Fruit fly (Drosophila melanogaster) whole organism, prepupa: ENCODE measurements around the gene Nmd3.

Source experiments
- Blimp-1 ChIP-seq: fragments of 200-800 bp; sonication (Bioruptor generic); optimal IDR thresholded peaks from 3 replicates; lab custom pipeline; 2017; ENCODE audit warnings: missing biosample characterization, missing genetic modification characterization, mild to moderate bottlenecking, moderate library complexity, missing genetic modification reagents
- CG11762 ChIP-seq: fragments of 200-800 bp; sonication (Bioruptor generic); optimal IDR thresholded peaks from 3 replicates; lab custom pipeline; 2016; ENCODE audit warnings: missing biosample characterization, missing genetic modification characterization; ENCODE audit not compliant: insufficient read depth
- CG4318 ChIP-seq: fragments of 200-800 bp; sonication (Bioruptor generic); optimal IDR thresholded peaks from 3 replicates; lab custom pipeline; 2017; ENCODE audit warnings: missing biosample characterization, mild to moderate bottlenecking, missing genetic modification characterization
- CG6854 ChIP-seq: fragments of 200-800 bp; sonication (Bioruptor generic); optimal IDR thresholded peaks from 2 replicates; lab custom pipeline; 2017; ENCODE audit warnings: missing biosample characterization, mild to moderate bottlenecking, missing genetic modification characterization
- Eip78C ChIP-seq: fragments of 200-800 bp; sonication (Bioruptor generic); peaks from one replicate; lab custom pipeline; 2016; ENCODE audit warnings: missing biosample characterization, missing genetic modification characterization
- acj6 ChIP-seq: fragments of 200-800 bp; sonication (Bioruptor generic); optimal IDR thresholded peaks from 3 replicates; lab custom pipeline; 2016; ENCODE audit warnings: missing biosample characterization, missing genetic modification characterization
- lz ChIP-seq: fragments of 200-800 bp; sonication (Bioruptor generic); optimal IDR thresholded peaks from 3 replicates; lab custom pipeline; 2016; ENCODE audit warnings: missing biosample characterization, missing genetic modification characterization
- ss ChIP-seq, 2 experiments: fragments of 200-800 bp; sonication (Bioruptor generic); optimal IDR thresholded peaks; 2 replicates in 1 of 2; 3 replicates in 1 of 2; lab custom pipeline; 2017 to 2018; ENCODE audit warnings: mild to moderate bottlenecking in 2 of 2, missing biosample characterization in 2 of 2, missing genetic modification characterization in 2 of 2, moderate library complexity in 1 of 2

DNA sequence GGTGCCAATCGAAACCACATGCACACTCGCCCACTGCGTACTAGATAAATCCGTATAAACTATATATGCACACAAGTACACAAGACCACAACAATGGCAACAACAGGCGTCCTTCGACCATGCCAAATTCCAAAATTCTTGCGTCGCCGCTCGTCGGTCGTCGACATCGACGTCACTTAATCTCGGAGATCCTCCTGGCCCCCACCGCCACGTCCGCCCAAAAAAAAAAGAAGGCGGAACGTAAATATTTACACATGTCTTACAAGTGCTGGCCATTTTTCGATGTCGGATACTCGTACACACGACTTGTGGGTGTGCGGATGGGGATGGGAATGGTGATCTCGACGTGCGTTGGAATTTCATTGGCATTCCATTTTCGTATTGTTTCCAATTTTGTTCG is 21.1 kb downstream of the Nmd3 start:
- no peak for TF ChIP-seq CG11762 (GFP tag; lab: Kevin White, UChicago)
- no peak for TF ChIP-seq lz (GFP tag; lab: Kevin White, UChicago)
- no peak for TF ChIP-seq CG6854 (GFP tag; lab: Kevin White, UChicago)
- TF ChIP-seq Eip78C (GFP tag; lab: Kevin White, UChicago): no peak
- TF ChIP-seq ss (GFP tag; optimal IDR thresholded peaks at IDR 0.05; lab: Kevin White, UChicago): no peak
- no peak for TF ChIP-seq CG4318
- TF ChIP-seq Blimp-1 (GFP tag; lab: Kevin White, UChicago): no peak
- TF ChIP-seq acj6 (GFP tag; lab: Kevin White, UChicago): no peak
